Worm (Caenorhabditis elegans) whole organism, L4 larva: ENCODE results near the gene tceb-3.

Experiments used
- F37D6.2 ChIP-seq: sonication (generic microtip); optimal IDR thresholded peaks from 2 replicates; lab custom pipeline; 2016; ENCODE audit warnings: mild to moderate bottlenecking, missing genetic modification characterization, missing compliant biosample characterization
- aha-1 ChIP-seq: fragments of 150-350 bp; peaks from one replicate; lab custom pipeline; 2014; ENCODE audit warnings: missing biosample characterization, missing genetic modification characterization
- attf-4 ChIP-seq: sonication (generic microtip); optimal IDR thresholded peaks from 3 replicates; lab custom pipeline; 2017; ENCODE audit warnings: missing biosample characterization, missing genetic modification characterization
- ceh-28 ChIP-seq: fragments of 150-350 bp; optimal IDR thresholded peaks from 2 replicates; lab custom pipeline; 2014; ENCODE audit warnings: missing biosample characterization, missing genetic modification reagents, missing genetic modification characterization
- ceh-44 ChIP-seq: fragments of 200-800 bp; sonication (Bioruptor generic); IDR thresholded peaks from 2 replicates; pipeline ENCODE4 v1.3.6; 2022; ENCODE audit warnings: missing genetic modification reagents, missing genetic modification characterization, missing compliant biosample characterization
- ceh-82 ChIP-seq: sonication (generic microtip); optimal IDR thresholded peaks from 2 replicates; lab custom pipeline; 2017; ENCODE audit warnings: missing biosample characterization, missing genetic modification characterization
- daf-16 ChIP-seq, 3 experiments: sonication (generic microtip); optimal IDR thresholded peaks; 2 replicates each; lab custom pipeline; 2016 to 2017; ENCODE audit warnings: missing genetic modification characterization in 3 of 3, missing genetic modification reagents in 3 of 3, mild to moderate bottlenecking in 2 of 3, missing compliant biosample characterization in 2 of 3, missing biosample characterization in 1 of 3, moderate library complexity in 1 of 3
- daf-19 ChIP-seq: fragments of 200-800 bp; sonication (Bioruptor generic); conservative IDR thresholded peaks from 2 replicates; pipeline ENCODE4 v1.3.6; 2022; ENCODE audit warnings: missing genetic modification characterization, missing compliant biosample characterization
- daf-8 ChIP-seq: fragments of 200-800 bp; sonication (Bioruptor generic); IDR thresholded peaks from 2 replicates; pipeline ENCODE4 v1.3.6; 2022; ENCODE audit warnings: missing genetic modification characterization, missing compliant biosample characterization
- dmd-6 ChIP-seq: fragments of 200-800 bp; sonication (Bioruptor generic); IDR thresholded peaks from 2 replicates; pipeline ENCODE4 v1.3.6; 2022; ENCODE audit warnings: missing genetic modification reagents, missing genetic modification characterization, missing compliant biosample characterization
- dmd-8 ChIP-seq: fragments of 200-800 bp; sonication (Bioruptor generic); IDR thresholded peaks from 2 replicates; pipeline ENCODE4 v1.3.6; 2022; ENCODE audit warnings: missing genetic modification characterization, missing compliant biosample characterization
- dmd-9 ChIP-seq: fragments of 200-800 bp; sonication (Bioruptor generic); IDR thresholded peaks from 2 replicates; pipeline ENCODE4 v1.3.6; 2022; ENCODE audit warnings: missing genetic modification reagents, missing genetic modification characterization, missing compliant biosample characterization
- dpl-1 ChIP-seq: fragments of 150-350 bp; optimal IDR thresholded peaks from 2 replicates; lab custom pipeline; 2014; ENCODE audit warnings: missing biosample characterization, missing genetic modification reagents, missing genetic modification characterization
- gei-8 ChIP-seq: fragments of 200-800 bp; sonication (Bioruptor generic); optimal IDR thresholded peaks from 2 replicates; lab custom pipeline; 2018; ENCODE audit warnings: mild to moderate bottlenecking, missing genetic modification characterization, missing compliant biosample characterization
- hlh-30 ChIP-seq: sonication (generic microtip); optimal IDR thresholded peaks from 2 replicates; lab custom pipeline; 2017; ENCODE audit warnings: antibody characterized with exemption, mild to moderate bottlenecking, missing genetic modification characterization, missing compliant biosample characterization; ENCODE audit not compliant: insufficient read depth
- lim-7 ChIP-seq: fragments of 200-800 bp; sonication (Bioruptor generic); IDR thresholded peaks from 2 replicates; pipeline ENCODE4 v1.3.6; 2022; ENCODE audit warnings: missing genetic modification characterization, missing compliant biosample characterization
- lin-1 ChIP-seq: fragments of 200-800 bp; sonication (Bioruptor generic); IDR thresholded peaks from 2 replicates; pipeline ENCODE4 v1.3.6; 2022; ENCODE audit warnings: missing genetic modification reagents, missing genetic modification characterization, missing compliant biosample characterization
- lin-38 ChIP-seq: fragments of 200-800 bp; sonication (Bioruptor generic); IDR thresholded peaks from 2 replicates; pipeline ENCODE4 v1.3.6; 2022; ENCODE audit warnings: missing genetic modification reagents, missing genetic modification characterization, missing compliant biosample characterization
- lir-3 ChIP-seq: sonication (generic microtip); optimal IDR thresholded peaks from 2 replicates; lab custom pipeline; 2016; ENCODE audit warnings: mild to moderate bottlenecking, missing genetic modification characterization, missing compliant biosample characterization
- lsy-2 ChIP-seq, 2 experiments: fragments of 150-350 bp in 1 of 2; sonication (generic microtip) in 1 of 2; optimal IDR thresholded peaks; 2 replicates each; lab custom pipeline; 2014 to 2017; ENCODE audit warnings: missing biosample characterization in 2 of 2, missing genetic modification characterization in 2 of 2
- madf-9 ChIP-seq: fragments of 200-800 bp; sonication (Bioruptor generic); conservative IDR thresholded peaks from 2 replicates; pipeline ENCODE4 v1.3.6; 2022; ENCODE audit warnings: missing genetic modification reagents, missing genetic modification characterization, missing compliant biosample characterization
- mep-1 ChIP-seq: fragments of 150-350 bp; sonication (generic microtip); optimal IDR thresholded peaks from 3 replicates; lab custom pipeline; 2014; ENCODE audit warnings: missing biosample characterization, missing genetic modification characterization
- mes-2 ChIP-seq: sonication (generic microtip); optimal IDR thresholded peaks from 2 replicates; lab custom pipeline; 2016; ENCODE audit warnings: missing genotype, mild to moderate bottlenecking, missing genetic modification characterization, missing compliant biosample characterization; ENCODE audit not compliant: poor library complexity, severe bottlenecking
- mxl-2 ChIP-seq: fragments of 200-800 bp; sonication (Bioruptor generic); conservative IDR thresholded peaks from 2 replicates; pipeline ENCODE4 v1.3.6; 2022; ENCODE audit warnings: missing genetic modification reagents, missing genetic modification characterization, missing compliant biosample characterization
- mxl-3 ChIP-seq: fragments of 200-800 bp; sonication (Bioruptor generic); optimal IDR thresholded peaks from 2 replicates; lab custom pipeline; 2018; ENCODE audit warnings: mild to moderate bottlenecking, missing genetic modification characterization, missing compliant biosample characterization
- nhr-10 ChIP-seq: fragments of 150-350 bp; optimal IDR thresholded peaks from 2 replicates; lab custom pipeline; 2014; ENCODE audit warnings: missing biosample characterization, missing genetic modification characterization
- nhr-11 ChIP-seq: fragments of 150-350 bp; optimal IDR thresholded peaks from 2 replicates; lab custom pipeline; 2014; ENCODE audit warnings: missing biosample characterization, missing genetic modification characterization
- nhr-28 ChIP-seq: fragments of 150-350 bp; optimal IDR thresholded peaks from 2 replicates; lab custom pipeline; 2014; ENCODE audit warnings: missing biosample characterization, missing genetic modification characterization
- pqm-1 ChIP-seq: sonication (generic microtip); optimal IDR thresholded peaks from 2 replicates; lab custom pipeline; 2017; ENCODE audit warnings: missing biosample characterization, missing genetic modification characterization
- rbr-2 ChIP-seq: sonication (generic microtip); optimal IDR thresholded peaks from 2 replicates; lab custom pipeline; 2016; ENCODE audit warnings: missing genotype, missing genetic modification characterization, missing compliant biosample characterization
- tag-97 ChIP-seq: fragments of 200-800 bp; sonication (Bioruptor generic); IDR thresholded peaks from 2 replicates; pipeline ENCODE4 v1.3.6; 2022; ENCODE audit warnings: missing genetic modification characterization, missing compliant biosample characterization
- tra-1 ChIP-seq: fragments of 200-800 bp; sonication (Bioruptor generic); IDR thresholded peaks from 2 replicates; pipeline ENCODE4 v1.3.6; 2022; ENCODE audit warnings: missing genetic modification reagents, missing genetic modification characterization, missing compliant biosample characterization
- unc-62 ChIP-seq, 3 experiments: fragments of 150-350 bp in 1 of 3; sonication (generic microtip); optimal IDR thresholded peaks in 2 of 3; peaks in 1 of 3; 1 replicate in 1 of 3; 2 replicates in 2 of 3; lab custom pipeline; 2014 to 2017; ENCODE audit warnings: missing biosample characterization in 3 of 3, missing genetic modification characterization in 3 of 3, missing genetic modification reagents in 3 of 3, missing genotype in 1 of 3
- vab-7 ChIP-seq: fragments of 200-800 bp; sonication (Bioruptor generic); IDR thresholded peaks from 2 replicates; pipeline ENCODE4 v1.3.6; 2022; ENCODE audit warnings: missing genetic modification reagents, missing genetic modification characterization, missing compliant biosample characterization
- zip-11 ChIP-seq: fragments of 200-800 bp; sonication (Bioruptor generic); IDR thresholded peaks from 2 replicates; pipeline ENCODE4 v1.3.6; 2022; ENCODE audit warnings: missing genetic modification characterization, missing compliant biosample characterization

Gene tceb-3

DNA sequence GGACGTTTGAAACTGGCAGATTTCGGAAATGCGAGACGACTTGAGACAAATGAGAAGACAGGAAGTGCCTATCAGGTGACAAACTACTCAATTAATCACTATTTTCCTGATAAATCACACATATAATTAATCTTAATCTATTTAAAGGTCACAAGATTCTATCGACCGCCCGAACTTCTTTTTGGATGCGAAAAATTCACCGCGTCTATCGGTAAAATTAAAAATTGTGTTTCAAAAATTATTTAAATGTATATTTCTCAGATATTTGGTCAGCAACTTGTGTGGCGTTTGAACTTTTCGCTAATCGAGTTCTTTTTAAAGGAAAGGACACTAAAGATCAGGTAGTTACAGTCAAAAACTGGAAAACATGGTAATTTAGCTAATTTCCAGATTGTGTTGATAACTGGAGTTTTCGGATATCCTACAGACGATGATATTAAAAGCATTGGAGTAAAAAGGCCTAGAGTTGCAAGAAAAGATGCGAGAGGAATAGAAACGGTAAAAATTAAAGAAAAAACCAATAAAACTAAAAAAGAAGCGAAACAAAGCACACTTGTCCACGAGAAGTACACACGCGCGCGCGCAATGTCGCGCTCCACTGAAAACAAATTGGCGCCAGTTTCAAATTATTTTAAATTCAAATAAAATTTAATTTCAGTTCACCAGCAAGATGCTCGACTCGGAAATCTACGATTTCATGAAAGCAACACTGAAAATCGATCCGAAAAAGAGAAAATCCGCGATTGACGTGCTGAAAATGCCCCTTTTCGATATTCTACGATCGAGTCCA is 1.2 kb upstream of the tceb-3 start:
- no peak for TF ChIP-seq vab-7 (GFP tag; lab: Robert Waterston, UW)
- TF ChIP-seq madf-9 (GFP tag; lab: Robert Waterston, UW), result no peak
- peak; percentile 10 for TF ChIP-seq dpl-1 (GFP tag; lab: Kevin White, UChicago)
- no peak for TF ChIP-seq nhr-10
- peak; percentile 20 for TF ChIP-seq aha-1
- peak in 1 of 2 experiments; percentile 9 for TF ChIP-seq unc-62 (GFP tag; optimal IDR thresholded peaks at IDR 0.05 in 1 of 2; lab: Kevin White, UChicago)
- TF ChIP-seq unc-62 (tag; optimal IDR thresholded peaks at IDR 0.05; lab: Kevin White, UChicago), result no peak
- no peak for TF ChIP-seq lim-7 (GFP tag; lab: Robert Waterston, UW)
- peak; percentile 53 for TF ChIP-seq lin-38 (GFP tag; lab: Robert Waterston, UW)

DNA sequence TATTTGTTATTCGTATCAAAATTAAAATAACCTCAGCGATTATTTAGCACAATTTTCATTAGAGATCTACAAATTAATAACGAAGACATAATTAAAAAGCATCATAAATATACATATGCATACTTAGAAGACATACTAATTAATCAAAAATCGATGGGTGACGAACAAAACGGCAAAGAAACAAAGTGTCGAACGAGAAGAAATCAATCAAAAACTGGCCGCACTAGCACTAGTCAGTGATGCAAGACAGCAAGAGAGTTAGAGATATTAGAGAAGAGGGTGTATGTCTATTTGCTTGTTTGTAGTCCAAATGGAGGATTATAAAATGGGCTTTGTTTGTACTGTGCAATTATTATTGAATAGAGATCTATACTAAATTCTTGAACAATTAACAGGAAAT is 369 bp downstream of the tceb-3 start:
- TF ChIP-seq lir-3 (tag; lab: Kevin White, UChicago) (no peak), zip-11 (GFP tag; lab: Robert Waterston, UW) (no peak), dmd-6 (no peak), mxl-2 (GFP tag; lab: Robert Waterston, UW) (no peak), dmd-9 (GFP tag; lab: Robert Waterston, UW) (no peak), ceh-82 (tag; lab: Kevin White, UChicago) (no peak), hlh-30 (no peak), daf-8 (GFP tag; lab: Robert Waterston, UW) (no peak), mes-2 (tag; lab: Kevin White, UChicago) (peak; percentile 20), ceh-44 (GFP tag; lab: Robert Waterston, UW) (no peak), lin-1 (GFP tag; lab: Robert Waterston, UW) (no peak), daf-19 (no peak), gei-8 (no peak), ceh-28 (tag; lab: Kevin White, UChicago) (no peak), lsy-2 (tag; optimal IDR thresholded peaks at IDR 0.05; lab: Kevin White, UChicago) (peak in 1 of 2 experiments; percentile 61), dpl-1 (GFP tag; lab: Kevin White, UChicago) (peak; percentile 6), rbr-2 (tag; lab: Kevin White, UChicago) (no peak), pqm-1 (no peak), mep-1 (tag; lab: Kevin White, UChicago) (peak; percentile 25), unc-62 (GFP tag; optimal IDR thresholded peaks at IDR 0.05 in 1 of 2; lab: Kevin White, UChicago) (peak in 1 of 2 experiments; percentile 56), unc-62 (tag; optimal IDR thresholded peaks at IDR 0.05; lab: Kevin White, UChicago) (no peak), mxl-3 (peak; percentile 25), dmd-8 (GFP tag; lab: Robert Waterston, UW) (no peak), nhr-11 (tag; lab: Kevin White, UChicago) (no peak), aha-1 (peak; percentile 67), tag-97 (GFP tag; lab: Robert Waterston, UW) (no peak), nhr-28 (peak; percentile 86), daf-16 (GFP tag; optimal IDR thresholded peaks at IDR 0.05; lab: Kevin White, UChicago) (no peak), daf-16 (tag; optimal IDR thresholded peaks at IDR 0.05; lab: Kevin White, UChicago) (no peak)
- TF ChIP-seq, all 104 proteins: peak for 8

DNA sequence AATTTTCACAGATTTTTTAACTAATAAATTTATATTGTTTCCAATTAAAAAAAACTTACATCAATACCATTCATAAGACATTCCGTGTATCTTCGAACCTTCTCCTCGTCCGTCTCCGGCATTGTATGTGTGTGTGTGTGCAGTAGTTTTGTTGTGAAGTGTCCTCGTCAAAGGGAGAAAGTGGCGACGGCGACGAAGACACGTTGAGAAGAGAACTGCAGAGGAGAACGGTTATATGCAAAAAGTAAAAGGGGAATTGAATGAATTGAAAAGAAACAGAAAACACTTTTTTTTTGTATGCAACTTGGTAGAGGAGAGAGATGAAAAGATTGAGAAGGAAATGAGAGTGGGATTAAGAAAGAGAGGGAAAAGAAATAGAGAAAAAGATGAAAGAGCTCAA is 1.8 kb downstream of the tceb-3 start:
- TF ChIP-seq F37D6.2 (tag; lab: Kevin White, UChicago), result no peak
- TF ChIP-seq tra-1 (GFP tag; lab: Robert Waterston, UW), result no peak
- no peak for TF ChIP-seq tag-97 (GFP tag; lab: Robert Waterston, UW)
- TF ChIP-seq aha-1, result no peak
- TF ChIP-seq unc-62 (GFP tag; optimal IDR thresholded peaks at IDR 0.05 in 1 of 2; lab: Kevin White, UChicago), result no peak
- no peak for TF ChIP-seq unc-62 (tag; optimal IDR thresholded peaks at IDR 0.05; lab: Kevin White, UChicago)
- no peak for TF ChIP-seq lin-1 (GFP tag; lab: Robert Waterston, UW)
- TF ChIP-seq attf-4 (tag; lab: Kevin White, UChicago), result no peak
- no peak for TF ChIP-seq dmd-8 (GFP tag; lab: Robert Waterston, UW)
- TF ChIP-seq lin-38 (GFP tag; lab: Robert Waterston, UW), result no peak
